Fruit fly (Drosophila melanogaster) whole organism, pupa: ENCODE data around the gene CG15927.

Source experiments
- CG10348 ChIP-seq: fragments of 200-800 bp; sonication (Bioruptor generic); IDR thresholded peaks from 2 replicates; pipeline ENCODE4 v1.3.6; 2022; ENCODE audit warnings: missing biosample characterization, missing genetic modification characterization
- CG12605 ChIP-seq: fragments of 200-800 bp; sonication (Bioruptor generic); IDR thresholded peaks from 2 replicates; pipeline ENCODE4 v1.3.6; 2022; ENCODE audit warnings: missing biosample characterization, missing genetic modification characterization
- CG13204 ChIP-seq: fragments of 200-800 bp; sonication (Bioruptor generic); optimal IDR thresholded peaks from 2 replicates; lab custom pipeline; 2018; ENCODE audit warnings: missing biosample characterization, mild to moderate bottlenecking, missing genetic modification characterization, moderate library complexity
- CG14655 ChIP-seq: fragments of 200-800 bp; sonication (Bioruptor generic); optimal IDR thresholded peaks from 3 replicates; lab custom pipeline; 2017; ENCODE audit warnings: mild to moderate bottlenecking, missing biosample characterization, missing genetic modification reagents, missing genetic modification characterization
- CG15710 ChIP-seq: fragments of 200-800 bp; sonication (Bioruptor generic); optimal IDR thresholded peaks from 2 replicates; lab custom pipeline; 2018; ENCODE audit warnings: missing biosample characterization, mild to moderate bottlenecking, missing genetic modification characterization, moderate library complexity
- CG17806 ChIP-seq: fragments of 200-800 bp; sonication (Bioruptor generic); optimal IDR thresholded peaks from 2 replicates; lab custom pipeline; 2018; ENCODE audit warnings: missing biosample characterization, mild to moderate bottlenecking, missing genetic modification characterization, moderate library complexity
- CG32121 ChIP-seq: fragments of 200-800 bp; sonication (Bioruptor generic); IDR thresholded peaks from 2 replicates; pipeline ENCODE4 v1.3.6; 2022; ENCODE audit warnings: missing biosample characterization, missing genetic modification characterization
- CG34367 ChIP-seq: fragments of 200-800 bp; sonication (Bioruptor generic); optimal IDR thresholded peaks from 2 replicates; lab custom pipeline; 2018; ENCODE audit warnings: missing biosample characterization, mild to moderate bottlenecking, missing genetic modification characterization
- CG4496 ChIP-seq: fragments of 200-800 bp; sonication (Bioruptor generic); IDR thresholded peaks from 3 replicates; pipeline ENCODE4 v1.3.6; 2022; ENCODE audit warnings: missing biosample characterization, missing genetic modification characterization
- CG8159 ChIP-seq: fragments of 200-800 bp; sonication (Bioruptor generic); optimal IDR thresholded peaks from 3 replicates; lab custom pipeline; 2018; ENCODE audit warnings: missing biosample characterization, mild to moderate bottlenecking, missing genetic modification characterization, moderate library complexity
- CG8301 ChIP-seq: fragments of 200-800 bp; sonication (Bioruptor generic); optimal IDR thresholded peaks from 2 replicates; lab custom pipeline; 2018; ENCODE audit warnings: missing biosample characterization, mild to moderate bottlenecking, missing genetic modification characterization
- CG9948 ChIP-seq: fragments of 200-800 bp; sonication (Bioruptor generic); optimal IDR thresholded peaks from 2 replicates; lab custom pipeline; 2018; ENCODE audit warnings: missing biosample characterization, mild to moderate bottlenecking, missing genetic modification characterization, moderate library complexity
- D1 ChIP-seq: fragments of 200-800 bp; sonication (Bioruptor generic); optimal IDR thresholded peaks from 2 replicates; lab custom pipeline; 2018; ENCODE audit warnings: missing biosample characterization, mild to moderate bottlenecking, missing genetic modification characterization, moderate library complexity
- EcR ChIP-seq: fragments of 200-800 bp; sonication (Bioruptor generic); optimal IDR thresholded peaks from 3 replicates; lab custom pipeline; 2019; ENCODE audit warnings: missing biosample characterization, missing genetic modification characterization, mild to moderate bottlenecking, moderate library complexity, missing genetic modification reagents
- Ets98B ChIP-seq: fragments of 200-800 bp; sonication (Bioruptor generic); IDR thresholded peaks from 2 replicates; pipeline ENCODE4 v1.3.6; 2022; ENCODE audit warnings: missing biosample characterization, missing genetic modification characterization
- Pif1A ChIP-seq: fragments of 200-800 bp; sonication (Bioruptor generic); optimal IDR thresholded peaks from 3 replicates; lab custom pipeline; 2016; ENCODE audit warnings: missing biosample characterization, missing genetic modification characterization
- Pif1B ChIP-seq: fragments of 200-800 bp; sonication (Bioruptor generic); optimal IDR thresholded peaks from 3 replicates; lab custom pipeline; 2016; ENCODE audit warnings: missing biosample characterization, missing genetic modification characterization
- Snoo ChIP-seq: fragments of 200-800 bp; sonication (Bioruptor generic); optimal IDR thresholded peaks from 3 replicates; lab custom pipeline; 2017; ENCODE audit warnings: missing biosample characterization, mild to moderate bottlenecking, missing genetic modification characterization, inconsistent platforms
- fd96Ca ChIP-seq: fragments of 200-800 bp; sonication (Bioruptor generic); IDR thresholded peaks from 3 replicates; pipeline ENCODE4 v1.3.6; 2022; ENCODE audit warnings: missing biosample characterization, missing genetic modification characterization
- gl ChIP-seq: fragments of 200-800 bp; sonication (Bioruptor generic); optimal IDR thresholded peaks from 2 replicates; lab custom pipeline; 2018; ENCODE audit warnings: missing biosample characterization, mild to moderate bottlenecking, missing genetic modification characterization
- rn ChIP-seq: fragments of 200-800 bp; sonication (Bioruptor generic); IDR thresholded peaks from 2 replicates; pipeline ENCODE4 v1.3.6; 2022; ENCODE audit warnings: missing biosample characterization, missing genetic modification characterization

CG15927 gene

dm6 chrX:12466541-12467240 is 12.2 kb downstream of the CG15927 start:
- TF ChIP-seq CG32121 (no peak), CG10348 (GFP tag; lab: Robert Waterston, UW) (no peak), CG4496 (no peak), gl (no peak), Pif1B (GFP tag; lab: Kevin White, UChicago) (no peak), EcR (GFP tag; lab: Kevin White, UChicago) (no peak), D1 (tag; lab: Kevin White, UChicago) (no peak), CG8159 (tag; lab: Kevin White, UChicago) (no peak), Snoo (tag; lab: Kevin White, UChicago) (no peak), fd96Ca (GFP tag; lab: Robert Waterston, UW) (no peak), Ets98B (GFP tag; lab: Robert Waterston, UW) (no peak), CG13204 (GFP tag; lab: Kevin White, UChicago) (no peak), CG14655 (GFP tag; lab: Kevin White, UChicago) (no peak), CG34367 (tag; lab: Kevin White, UChicago) (no peak), Pif1A (GFP tag; lab: Kevin White, UChicago) (no peak), rn (GFP tag; lab: Robert Waterston, UW) (no peak), CG15710 (tag; lab: Kevin White, UChicago) (no peak), CG9948 (tag; lab: Kevin White, UChicago) (no peak)

- TF ChIP-seq rn (GFP tag; lab: Robert Waterston, UW) (no peak), CG34367 (tag; lab: Kevin White, UChicago) (no peak), Snoo (tag; lab: Kevin White, UChicago) (no peak), CG15710 (tag; lab: Kevin White, UChicago) (no peak), CG9948 (tag; lab: Kevin White, UChicago) (no peak), EcR (GFP tag; lab: Kevin White, UChicago) (no peak), CG12605 (no peak), gl (no peak), Pif1A (GFP tag; lab: Kevin White, UChicago) (no peak), CG10348 (GFP tag; lab: Robert Waterston, UW) (no peak), fd96Ca (GFP tag; lab: Robert Waterston, UW) (no peak), CG4496 (no peak)
Observed at dm6 chrX:12467241-12467597, 12.7 kb downstream of the CG15927 start.

DNA sequence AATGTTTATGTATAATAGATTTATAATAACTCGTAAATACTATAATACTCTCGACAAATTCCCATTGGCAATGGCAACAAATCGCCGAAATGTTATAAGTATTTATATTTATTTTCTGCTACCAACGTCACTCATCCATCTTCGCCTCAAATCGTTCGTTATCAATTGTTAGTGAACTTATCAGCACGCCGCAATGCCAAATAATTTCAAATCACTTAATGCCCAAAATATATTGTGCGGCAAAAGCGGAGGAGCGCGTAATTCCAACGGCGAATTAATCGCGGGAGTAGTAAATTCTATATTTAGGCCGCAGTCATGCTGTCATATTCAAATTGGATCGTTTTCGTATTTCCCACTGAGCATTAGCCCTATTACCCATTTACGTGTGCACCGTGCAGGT is 14.6 kb downstream of the CG15927 start:
- TF ChIP-seq Pif1B (GFP tag; lab: Kevin White, UChicago) (no peak), CG32121 (no peak), CG34367 (tag; lab: Kevin White, UChicago) (no peak), CG4496 (no peak), CG8159 (tag; lab: Kevin White, UChicago) (no peak), CG14655 (GFP tag; lab: Kevin White, UChicago) (no peak), CG9948 (tag; lab: Kevin White, UChicago) (no peak), CG8301 (tag; lab: Kevin White, UChicago) (no peak), fd96Ca (GFP tag; lab: Robert Waterston, UW) (no peak), gl (no peak)

- TF ChIP-seq CG14655 (GFP tag; lab: Kevin White, UChicago) (peak; percentile 58), CG15710 (tag; lab: Kevin White, UChicago) (no peak), rn (GFP tag; lab: Robert Waterston, UW) (no peak), CG4496 (peak; percentile 54; the same call in 2 of the 3 replicates), D1 (tag; lab: Kevin White, UChicago) (peak; percentile 31), EcR (GFP tag; lab: Kevin White, UChicago) (no peak), Pif1A (GFP tag; lab: Kevin White, UChicago) (peak; percentile 44), Ets98B (GFP tag; lab: Robert Waterston, UW) (peak; percentile 12; the same call in 1 of the 2 replicates), CG8301 (tag; lab: Kevin White, UChicago) (peak; percentile 27), CG9948 (tag; lab: Kevin White, UChicago) (peak; percentile 17), CG32121 (0 out of 2 replicates have a peak, but pooled peaks have one; percentile 18)
Observed at dm6 chrX:12469778-12470177, 15.2 kb downstream of the CG15927 start.

DNA sequence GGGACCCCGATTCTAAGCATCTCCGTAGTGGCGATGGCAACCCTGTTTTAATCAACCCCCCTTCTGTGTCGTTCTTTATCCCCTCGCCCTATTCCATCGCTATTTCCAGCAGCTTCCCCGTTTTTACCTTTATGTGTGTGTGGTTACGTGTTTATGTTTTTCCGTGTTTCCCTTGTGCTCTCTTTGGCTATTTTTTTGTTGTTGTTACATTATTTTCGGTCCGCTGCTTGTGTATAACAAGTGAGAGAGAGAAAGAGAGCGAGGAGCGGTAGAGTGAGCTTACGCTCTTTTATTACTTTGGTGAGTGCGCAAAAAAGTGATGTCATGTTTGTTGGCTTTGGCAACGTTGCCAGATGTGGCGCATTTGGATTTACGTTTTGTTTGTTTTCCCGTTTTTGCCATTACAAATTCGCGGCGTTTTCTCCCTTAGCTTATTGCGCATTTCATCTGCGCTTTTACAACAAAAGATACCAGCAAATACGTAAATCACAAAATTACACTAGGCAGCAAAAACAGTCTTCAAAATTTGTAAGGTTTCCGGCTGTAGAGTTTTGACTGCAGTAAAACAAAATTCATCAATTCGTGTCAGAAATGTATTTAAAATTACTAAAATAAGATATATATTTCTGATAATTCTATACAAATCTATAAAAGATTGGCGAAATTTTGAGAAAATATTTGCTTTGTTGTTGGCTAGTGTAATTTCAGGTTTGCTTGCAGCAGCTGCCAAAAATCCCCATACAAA is 15.8 kb downstream of the CG15927 start:
- TF ChIP-seq rn (GFP tag; lab: Robert Waterston, UW): no peak
- no peak for TF ChIP-seq gl
- no peak for TF ChIP-seq Pif1B (GFP tag; lab: Kevin White, UChicago)
- no peak for TF ChIP-seq CG13204 (GFP tag; lab: Kevin White, UChicago)
- TF ChIP-seq Snoo (tag; lab: Kevin White, UChicago): peak; percentile 59
- TF ChIP-seq CG17806 (tag; lab: Kevin White, UChicago): no peak
- peak; percentile 6 for TF ChIP-seq CG8301 (tag; lab: Kevin White, UChicago)
- no peak for TF ChIP-seq EcR (GFP tag; lab: Kevin White, UChicago)
- peak; percentile 24 for TF ChIP-seq CG9948 (tag; lab: Kevin White, UChicago)
- peak; percentile 18; the same call in 1 of the 2 replicates for TF ChIP-seq CG32121
- TF ChIP-seq D1 (tag; lab: Kevin White, UChicago): no peak
- peak; percentile 64; the same call in 2 of the 3 replicates for TF ChIP-seq CG4496
- peak; percentile 29 for TF ChIP-seq CG8159 (tag; lab: Kevin White, UChicago)
- TF ChIP-seq Ets98B (GFP tag; lab: Robert Waterston, UW): peak; percentile 51; the same call in 1 of the 2 replicates
- peak; percentile 2 for TF ChIP-seq Pif1A (GFP tag; lab: Kevin White, UChicago)
- peak; percentile 61; the same call in 2 of the 3 replicates for TF ChIP-seq fd96Ca (GFP tag; lab: Robert Waterston, UW)
- peak; percentile 6; the same call in 1 of the 2 replicates for TF ChIP-seq CG12605
- no peak for TF ChIP-seq CG10348 (GFP tag; lab: Robert Waterston, UW)
- TF ChIP-seq CG34367 (tag; lab: Kevin White, UChicago): no peak
- TF ChIP-seq CG14655 (GFP tag; lab: Kevin White, UChicago): peak; percentile 50
- no peak for TF ChIP-seq CG15710 (tag; lab: Kevin White, UChicago)
